Worm (Caenorhabditis elegans) whole organism, L4 larva: ENCODE data around the gene vab-8.

Source experiments
- ama-1 ChIP-seq: fragments of 150-350 bp; optimal IDR thresholded peaks from 2 replicates; lab custom pipeline; 2014; ENCODE audit warnings: inconsistent platforms, mixed read lengths
- nhr-11 ChIP-seq: fragments of 150-350 bp; optimal IDR thresholded peaks from 2 replicates; lab custom pipeline; 2014; ENCODE audit warnings: missing biosample characterization, missing genetic modification characterization
- snpc-1.2 ChIP-seq: fragments of 200-800 bp; sonication (Bioruptor generic); IDR thresholded peaks from 2 replicates; pipeline ENCODE4 v1.3.6; 2022; ENCODE audit warnings: missing genetic modification reagents, missing genetic modification characterization, missing compliant biosample characterization

DNA sequence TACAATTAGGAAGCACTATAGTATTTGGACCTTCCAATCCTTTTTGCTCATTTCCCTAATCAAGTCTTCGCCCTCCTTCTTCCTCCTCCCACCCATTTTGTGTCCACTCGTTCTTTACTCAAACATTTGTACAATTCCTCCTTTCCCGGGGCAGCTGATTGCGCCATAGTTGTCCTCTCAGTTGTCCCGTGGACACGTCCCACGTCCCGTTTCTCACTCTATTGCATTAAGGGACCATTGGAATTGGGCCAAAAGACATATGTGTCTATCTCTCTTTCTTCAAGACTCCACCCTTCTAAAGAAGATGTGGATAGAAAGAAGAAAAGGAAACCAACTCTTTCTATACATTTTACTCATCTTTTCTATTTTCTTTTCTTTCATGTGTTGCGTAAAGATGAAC, 2.0 kb upstream of the vab-8 start:
- TF ChIP-seq snpc-1.2 (GFP tag; lab: Robert Waterston, UW) (no peak), nhr-11 (tag; lab: Kevin White, UChicago) (no peak), ama-1 (no peak)
